Fruit fly (Drosophila melanogaster): ENCODE data around the gene slgA.
A peak's percentile ranks its signal among the peaks of the same experiment; 100 is the strongest.

slgA gene

DNA sequence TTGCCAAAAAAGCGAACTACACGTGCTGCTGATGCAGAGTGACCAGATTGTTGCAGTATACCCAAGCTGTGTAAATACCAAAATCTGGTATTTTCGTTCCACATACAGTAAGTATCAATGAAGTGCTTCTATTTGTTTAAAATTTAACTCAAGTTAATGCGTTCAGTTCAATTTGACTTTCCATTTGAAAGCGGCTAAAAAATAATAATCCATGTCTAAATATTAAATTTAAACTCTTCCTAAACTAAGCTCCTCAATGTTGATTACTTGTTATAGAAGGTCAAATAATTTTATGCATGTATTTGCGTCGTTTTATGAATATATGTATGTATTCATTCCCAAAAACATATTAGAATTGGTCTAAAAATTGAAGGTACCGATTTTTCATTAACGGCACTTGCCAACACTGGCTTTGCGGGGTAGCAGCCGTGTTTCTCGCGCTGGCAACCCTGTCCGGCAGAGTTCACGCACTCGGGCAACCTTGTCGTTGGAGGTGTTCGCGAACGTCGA, 23.9 kb upstream of the slgA start, which contains the start of the genes peng and sol (continued):
- TF ChIP-seq cas (GFP tag; IDR thresholded peaks at IDR 0.05) (no peak), corto (GFP tag; optimal IDR thresholded peaks at IDR 0.05) (no peak), CG2116 (GFP tag; optimal IDR thresholded peaks at IDR 0.05) (peak; percentile 61), CG15601 (tag; optimal IDR thresholded peaks at IDR 0.05) (peak; percentile 65), croc (GFP tag; conservative IDR thresholded peaks at IDR 0.05) (peak; percentile 22; the same call in 1 of the 3 replicates), jumu (GFP tag; optimal IDR thresholded peaks at IDR 0.05) (peak; percentile 58), oc (tag; optimal IDR thresholded peaks at IDR 0.05) (no peak), da (GFP tag; optimal IDR thresholded peaks at IDR 0.05) (peak; percentile 12), B-H1 (GFP tag; IDR thresholded peaks at IDR 0.05) (peak; percentile 46), CG5180 (GFP tag; optimal IDR thresholded peaks at IDR 0.05) (no peak), Xbp1 (GFP tag; optimal IDR thresholded peaks at IDR 0.05) (peak; percentile 84), Blimp-1 (GFP tag; optimal IDR thresholded peaks at IDR 0.05) (peak; percentile 57), CG10209 (GFP tag; optimal IDR thresholded peaks at IDR 0.05) (peak; percentile 74), zfh1 (GFP tag; IDR thresholded peaks at IDR 0.05) (peak; percentile 41; the same call in 1 of the 3 replicates), hkb (optimal IDR thresholded peaks at IDR 0.05) (peak; percentile 63), hkb (GFP tag; IDR thresholded peaks at IDR 0.05) (no peak; the same call in 1 of the 2 replicates), CG7271 (tag; optimal IDR thresholded peaks at IDR 0.05) (peak; percentile 12), bbx (GFP tag; IDR thresholded peaks at IDR 0.05; ENCODE audit: partially characterized antibody) (0 out of 2 replicates have a peak, but pooled peaks have one; percentile 49), Ssrp (tag; optimal IDR thresholded peaks at IDR 0.05) (peak; percentile 59), psq (GFP tag; optimal IDR thresholded peaks at IDR 0.05) (peak; percentile 23), Doc3 (GFP tag; IDR thresholded peaks at IDR 0.05; ENCODE audit: partially characterized antibody) (no peak), NC2α (GFP tag; optimal IDR thresholded peaks at IDR 0.05) (no peak), yki (optimal IDR thresholded peaks at IDR 0.05) (no peak), CG13123 (GFP tag; optimal IDR thresholded peaks at IDR 0.05) (peak; percentile 53), bcd (GFP tag; optimal IDR thresholded peaks at IDR 0.05) (peak; percentile 70), ap (GFP tag; IDR thresholded peaks at IDR 0.05) (no peak), Bgb (GFP tag; IDR thresholded peaks at IDR 0.05; ENCODE audit: partially characterized antibody) (no peak), CG30403 (GFP tag; optimal IDR thresholded peaks at IDR 0.05) (peak; percentile 87), CG7745 (tag; optimal IDR thresholded peaks at IDR 0.05) (no peak), lola (GFP tag; optimal IDR thresholded peaks at IDR 0.05) (peak in 1 of 3 experiments; percentile 66), CG16815 (GFP tag; optimal IDR thresholded peaks at IDR 0.05) (peak; percentile 77), Sry-δ (GFP tag; optimal IDR thresholded peaks at IDR 0.05) (peak; percentile 53), scrt (GFP tag; optimal IDR thresholded peaks at IDR 0.05) (peak; percentile 27), CG14441 (GFP tag; IDR thresholded peaks at IDR 0.05) (peak; percentile 73), CG4360 (GFP tag; IDR thresholded peaks at IDR 0.05) (no peak), nmo (GFP tag; optimal IDR thresholded peaks at IDR 0.05) (peak; percentile 85), exex (tag; optimal IDR thresholded peaks at IDR 0.05) (no peak), ems (GFP tag; optimal IDR thresholded peaks at IDR 0.05) (peak; percentile 44), Bdp1 (GFP tag; optimal IDR thresholded peaks at IDR 0.05) (peak; percentile 42), wek (GFP tag; optimal IDR thresholded peaks at IDR 0.05) (no peak), usp (GFP tag; optimal IDR thresholded peaks at IDR 0.05) (no peak), CG6854 (GFP tag; optimal IDR thresholded peaks at IDR 0.05) (peak; percentile 38), CG9932 (GFP tag; IDR thresholded peaks at IDR 0.05) (peak; percentile 79), phol (tag; optimal IDR thresholded peaks at IDR 0.05) (peak; percentile 77), emc (GFP tag; optimal IDR thresholded peaks at IDR 0.05) (no peak), Hand (GFP tag; optimal IDR thresholded peaks at IDR 0.05) (peak; percentile 52), Hey (tag; optimal IDR thresholded peaks at IDR 0.05) (no peak), jing (GFP tag; optimal IDR thresholded peaks at IDR 0.05) (no peak), Atf6 (GFP tag; IDR thresholded peaks at IDR 0.05) (peak; percentile 68; the same call in 1 of the 2 replicates), zen (tag; optimal IDR thresholded peaks at IDR 0.05) (peak; percentile 40)

Measured in whole organism, embryonic.